Worm (Caenorhabditis elegans): ENCODE data around the gene pipp-4P.

DNA sequence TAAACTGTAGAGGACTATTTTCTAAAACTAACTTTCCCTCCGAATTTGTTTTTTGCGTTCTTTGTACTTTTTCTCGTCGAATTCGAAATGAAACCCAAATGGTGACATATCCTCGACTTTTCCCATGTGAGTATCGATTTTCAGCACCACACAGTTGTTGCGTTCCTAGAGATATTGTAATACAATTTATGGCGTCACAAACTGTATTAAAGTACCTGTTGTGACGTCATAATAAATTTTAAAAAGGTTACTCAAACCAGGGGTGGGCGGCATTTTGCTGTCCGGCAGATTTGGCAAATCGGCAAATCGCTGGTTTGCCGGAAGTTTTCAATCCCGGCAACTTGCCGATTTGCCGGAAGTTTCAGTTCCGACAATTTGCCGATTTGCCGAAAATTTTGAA lies 18.3 kb upstream of the pipp-4P start:
- TF ChIP-seq nhr-76 (tag; optimal IDR thresholded peaks at IDR 0.05) (no peak), elt-3 (tag; optimal IDR thresholded peaks at IDR 0.05) (no peak), unc-62 (GFP tag; optimal IDR thresholded peaks at IDR 0.05) (no peak), fos-1 (tag; optimal IDR thresholded peaks at IDR 0.05) (no peak), ceh-28 (tag; optimal IDR thresholded peaks at IDR 0.05) (no peak), zag-1 (tag; optimal IDR thresholded peaks at IDR 0.05) (no peak), ama-1 (optimal IDR thresholded peaks at IDR 0.05) (no peak), lin-15B (tag; optimal IDR thresholded peaks at IDR 0.05) (no peak), aly-2 (tag; optimal IDR thresholded peaks at IDR 0.05) (no peak), lin-39 (tag; optimal IDR thresholded peaks at IDR 0.05) (no peak)
